Worm (Caenorhabditis elegans): ENCODE results near the gene F14F7.4.
A peak's percentile ranks its signal among the peaks of the same experiment; 100 is the strongest.

F14F7.4 gene

ce11 chrIII:13015754-13016317 is 13.7 kb downstream of the F14F7.4 start:
- no peak for TF ChIP-seq hnd-1 (tag; optimal IDR thresholded peaks at IDR 0.05)
- no peak for TF ChIP-seq tbx-11 (GFP tag; IDR thresholded peaks at IDR 0.05)
- TF ChIP-seq flt-1 (GFP tag; IDR thresholded peaks at IDR 0.05) = no peak
- no peak for TF ChIP-seq aly-1 (tag; optimal IDR thresholded peaks at IDR 0.05)
- no peak for TF ChIP-seq scrt-1 (GFP tag; IDR thresholded peaks at IDR 0.05)
- TF ChIP-seq F13C5.2 (tag; optimal IDR thresholded peaks at IDR 0.05) = no peak
- no peak for TF ChIP-seq B0310.2 (tag; optimal IDR thresholded peaks at IDR 0.05)
- no peak for TF ChIP-seq ama-1 (optimal IDR thresholded peaks at IDR 0.05)
- no peak for TF ChIP-seq pes-1 (GFP tag; IDR thresholded peaks at IDR 0.05)

ce11 chrIII:13013912-13014311 is 15.6 kb downstream of the F14F7.4 start:
- TF ChIP-seq tra-4 (tag; optimal IDR thresholded peaks at IDR 0.05) = no peak
- no peak for TF ChIP-seq ama-1 (optimal IDR thresholded peaks at IDR 0.05)
- TF ChIP-seq aly-1 (tag; optimal IDR thresholded peaks at IDR 0.05) = no peak
- no peak for TF ChIP-seq hmbx-1 (tag; optimal IDR thresholded peaks at IDR 0.05)
- no peak for TF ChIP-seq hnd-1 (tag; optimal IDR thresholded peaks at IDR 0.05)
- no peak for TF ChIP-seq flt-1 (GFP tag; IDR thresholded peaks at IDR 0.05)
- TF ChIP-seq pes-1 (GFP tag; IDR thresholded peaks at IDR 0.05) = no peak
- TF ChIP-seq scrt-1 (GFP tag; IDR thresholded peaks at IDR 0.05) = no peak

ce11 chrIII:13011927-13012326 is 17.6 kb downstream of the F14F7.4 start:
- TF ChIP-seq B0310.2 (tag; optimal IDR thresholded peaks at IDR 0.05) = no peak
- no peak for TF ChIP-seq flt-1 (GFP tag; IDR thresholded peaks at IDR 0.05)
- TF ChIP-seq hmg-4 (GFP tag; optimal IDR thresholded peaks at IDR 0.05) = no peak
- TF ChIP-seq pes-1 (GFP tag; IDR thresholded peaks at IDR 0.05) = no peak
- no peak for TF ChIP-seq sea-1 (GFP tag; conservative IDR thresholded peaks at IDR 0.05)
- TF ChIP-seq tbx-37 (GFP tag; conservative IDR thresholded peaks at IDR 0.05) = no peak
- TF ChIP-seq ceh-36 (tag; optimal IDR thresholded peaks at IDR 0.05) = no peak
- no peak for TF ChIP-seq ets-7 (tag; optimal IDR thresholded peaks at IDR 0.05)
- TF ChIP-seq tra-4 (tag; optimal IDR thresholded peaks at IDR 0.05) = no peak
- no peak for TF ChIP-seq scrt-1 (GFP tag; IDR thresholded peaks at IDR 0.05)
- TF ChIP-seq hnd-1 (tag; optimal IDR thresholded peaks at IDR 0.05) = no peak
- no peak for TF ChIP-seq hmbx-1 (tag; optimal IDR thresholded peaks at IDR 0.05)
- TF ChIP-seq F13C5.2 (tag; optimal IDR thresholded peaks at IDR 0.05) = no peak
- no peak for TF ChIP-seq ceh-13 (GFP tag; optimal IDR thresholded peaks at IDR 0.05)
- TF ChIP-seq aly-1 (tag; optimal IDR thresholded peaks at IDR 0.05) = no peak
- no peak for TF ChIP-seq tbx-11 (GFP tag; IDR thresholded peaks at IDR 0.05)
- no peak for TF ChIP-seq ama-1 (optimal IDR thresholded peaks at IDR 0.05)

- TF ChIP-seq ceh-13 (GFP tag; optimal IDR thresholded peaks at IDR 0.05) (no peak), hmg-4 (GFP tag; optimal IDR thresholded peaks at IDR 0.05) (no peak), scrt-1 (GFP tag; IDR thresholded peaks at IDR 0.05) (no peak), tra-4 (tag; optimal IDR thresholded peaks at IDR 0.05) (no peak), B0310.2 (tag; optimal IDR thresholded peaks at IDR 0.05) (no peak), F13C5.2 (tag; optimal IDR thresholded peaks at IDR 0.05) (no peak), ama-1 (optimal IDR thresholded peaks at IDR 0.05) (no peak)
Observed at ce11 chrIII:13005161-13005560, 24.3 kb downstream of the F14F7.4 start, which contains the start of gene snf-7. snf-7 (plus strand) TSS chrIII:13005461.

- no peak for TF ChIP-seq aly-1 (tag; optimal IDR thresholded peaks at IDR 0.05)
- peak; percentile 94 for TF ChIP-seq ceh-36 (tag; optimal IDR thresholded peaks at IDR 0.05)
Observed at ce11 chrIII:13004316-13004715, 25.2 kb downstream of the F14F7.4 start.

- TF ChIP-seq ceh-36 (tag; optimal IDR thresholded peaks at IDR 0.05) = no peak
- TF ChIP-seq hmg-4 (GFP tag; optimal IDR thresholded peaks at IDR 0.05) = peak; percentile 9
- peak; percentile 42 for TF ChIP-seq F13C5.2 (tag; optimal IDR thresholded peaks at IDR 0.05)
Observed at ce11 chrIII:13002098-13002497, 27.4 kb downstream of the F14F7.4 start, which contains the start of gene ZK1010.10. ZK1010.10 (plus strand) TSS chrIII:13002383.

- no peak for TF ChIP-seq hmg-4 (GFP tag; optimal IDR thresholded peaks at IDR 0.05)
- TF ChIP-seq aly-1 (tag; optimal IDR thresholded peaks at IDR 0.05) = no peak
- no peak for TF ChIP-seq hnd-1 (tag; optimal IDR thresholded peaks at IDR 0.05)
- no peak for TF ChIP-seq flt-1 (GFP tag; IDR thresholded peaks at IDR 0.05)
- no peak for TF ChIP-seq tbx-37 (GFP tag; conservative IDR thresholded peaks at IDR 0.05)
- TF ChIP-seq scrt-1 (GFP tag; IDR thresholded peaks at IDR 0.05) = no peak
- no peak for TF ChIP-seq tbx-11 (GFP tag; IDR thresholded peaks at IDR 0.05)
Observed at ce11 chrIII:13000457-13000856, 29.1 kb downstream of the F14F7.4 start, which contains the start of gene ZK1010.8. ZK1010.8 (minus strand) TSS chrIII:13000670.

ce11 chrIII:12998252-12998651 is 31.3 kb downstream of the F14F7.4 start:
- TF ChIP-seq sea-1 (GFP tag; conservative IDR thresholded peaks at IDR 0.05) = no peak
- no peak for TF ChIP-seq tbx-37 (GFP tag; conservative IDR thresholded peaks at IDR 0.05)
- TF ChIP-seq hmg-4 (GFP tag; optimal IDR thresholded peaks at IDR 0.05) = no peak
- no peak for TF ChIP-seq F13C5.2 (tag; optimal IDR thresholded peaks at IDR 0.05)
- TF ChIP-seq ama-1 (optimal IDR thresholded peaks at IDR 0.05) = no peak
- no peak for TF ChIP-seq flt-1 (GFP tag; IDR thresholded peaks at IDR 0.05)
- TF ChIP-seq B0310.2 (tag; optimal IDR thresholded peaks at IDR 0.05) = no peak
- no peak for TF ChIP-seq ets-7 (tag; optimal IDR thresholded peaks at IDR 0.05)
- no peak for TF ChIP-seq hnd-1 (tag; optimal IDR thresholded peaks at IDR 0.05)
- no peak for TF ChIP-seq pes-1 (GFP tag; IDR thresholded peaks at IDR 0.05)
- TF ChIP-seq tbx-11 (GFP tag; IDR thresholded peaks at IDR 0.05) = no peak
- no peak for TF ChIP-seq hmbx-1 (tag; optimal IDR thresholded peaks at IDR 0.05)
- TF ChIP-seq scrt-1 (GFP tag; IDR thresholded peaks at IDR 0.05) = no peak
- TF ChIP-seq ceh-36 (tag; optimal IDR thresholded peaks at IDR 0.05) = no peak
- no peak for TF ChIP-seq aly-1 (tag; optimal IDR thresholded peaks at IDR 0.05)
- no peak for TF ChIP-seq ceh-13 (GFP tag; optimal IDR thresholded peaks at IDR 0.05)
- no peak for TF ChIP-seq tra-4 (tag; optimal IDR thresholded peaks at IDR 0.05)

All from whole organism, early embryonic.